Fruit fly (Drosophila melanogaster): ENCODE results near the gene CG14877.

DNA sequence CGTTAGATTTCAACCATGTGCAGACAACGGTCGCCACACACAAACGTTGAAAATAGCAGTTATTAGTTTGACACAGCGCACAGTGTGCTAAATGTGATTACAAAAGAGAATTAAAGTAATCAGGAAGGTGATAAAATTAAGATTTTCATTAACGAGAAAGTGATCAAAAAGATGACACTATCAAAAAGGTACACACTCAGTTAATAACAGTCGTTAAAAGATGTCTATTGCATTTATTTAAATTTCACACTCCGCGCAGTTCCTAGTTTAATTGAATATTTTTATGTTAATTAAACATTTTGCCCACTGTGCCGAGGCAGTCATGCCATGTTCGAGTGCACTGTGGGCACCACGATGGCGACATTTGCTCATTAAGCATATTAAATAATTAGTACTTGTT is 31.3 kb upstream of the CG14877 start:
- TF ChIP-seq CG13204 (GFP tag; optimal IDR thresholded peaks at IDR 0.05) (no peak), D1 (tag; optimal IDR thresholded peaks at IDR 0.05) (no peak), CG8159 (tag; optimal IDR thresholded peaks at IDR 0.05) (no peak), CG34367 (tag; optimal IDR thresholded peaks at IDR 0.05) (no peak), EcR (GFP tag; optimal IDR thresholded peaks at IDR 0.05) (no peak), CG17806 (tag; optimal IDR thresholded peaks at IDR 0.05) (no peak), CG8301 (tag; optimal IDR thresholded peaks at IDR 0.05) (peak; percentile 74), gl (tag; optimal IDR thresholded peaks at IDR 0.05) (no peak), Pif1A (GFP tag; optimal IDR thresholded peaks at IDR 0.05) (no peak)

Data from whole organism, pupa.